Worm (Caenorhabditis elegans): ENCODE measurements around the gene F32D8.7.

- TF ChIP-seq ceh-63 (GFP tag; optimal IDR thresholded peaks at IDR 0.05): no peak
- TF ChIP-seq irx-1 (tag; optimal IDR thresholded peaks at IDR 0.05): no peak
- no peak for TF ChIP-seq ces-1 (GFP tag; optimal IDR thresholded peaks at IDR 0.05)
Observed at ce11 chrV:10898629-10899028, 394 bp downstream of the F32D8.7 start.
